Fruit fly (Drosophila melanogaster) Kc167 (cell line): ENCODE data around the gene mAChR-B.

ENCODE experiments used
- Myc ChIP-seq: fragments of >200 bp; optimal IDR thresholded peaks from 2 replicates; lab custom pipeline; 2017; ENCODE audit warnings: missing external identifiers
- Sin3A ChIP-seq: fragments of >200 bp; optimal IDR thresholded peaks from 2 replicates; lab custom pipeline; 2018; ENCODE audit warnings: missing external identifiers
- h ChIP-seq: fragments of >200 bp; optimal IDR thresholded peaks from 3 replicates; lab custom pipeline; 2018; ENCODE audit warnings: missing external identifiers
- insv ChIP-seq: fragments of >200 bp; optimal IDR thresholded peaks from 3 replicates; lab custom pipeline; 2018; ENCODE audit warnings: missing external identifiers
- psq ChIP-seq: fragments of >200 bp; optimal IDR thresholded peaks from 2 replicates; lab custom pipeline; 2017; ENCODE audit warnings: missing external identifiers

DNA sequence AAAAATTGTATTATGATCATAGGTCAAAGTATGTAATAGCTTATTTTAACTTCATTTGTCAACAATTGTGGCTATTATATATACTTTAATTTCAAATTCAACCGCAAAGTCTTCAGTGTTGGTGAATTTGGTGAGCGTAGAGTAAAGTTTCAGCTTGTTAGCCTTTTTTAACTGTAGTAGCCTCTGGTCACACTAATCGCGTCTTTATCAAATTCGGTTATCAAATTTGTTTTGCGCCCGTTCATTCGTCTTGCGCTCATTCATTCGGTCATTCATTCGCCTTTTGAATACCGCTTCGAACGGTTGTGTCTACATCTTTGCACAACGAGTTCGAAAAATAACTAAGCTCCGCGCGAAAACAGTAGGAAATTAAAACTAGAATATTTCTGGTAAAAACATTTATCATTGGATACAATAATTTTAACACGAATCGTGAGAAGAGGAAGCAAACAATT, 46.0 kb downstream of the mAChR-B start, which contains the start of gene puc:
- TF ChIP-seq h (lab: Kevin White, UChicago) (no peak), Myc (no peak), insv (lab: Kevin White, UChicago) (no peak), psq (lab: Kevin White, UChicago) (no peak), Sin3A (lab: Kevin White, UChicago) (no peak)
